Worm (Caenorhabditis elegans) whole organism, L2 larva: ENCODE measurements around the gene H10E21.5.

Experiments
- C34F6.9 ChIP-seq: fragments of 150-350 bp; optimal IDR thresholded peaks from 2 replicates; lab custom pipeline; 2014; ENCODE audit warnings: missing biosample characterization, missing genetic modification characterization
- F13H6.1 ChIP-seq: sonication (generic microtip); optimal IDR thresholded peaks from 2 replicates; lab custom pipeline; 2016; ENCODE audit warnings: missing genetic modification characterization, missing compliant biosample characterization
- R02D3.7 ChIP-seq: fragments of 150-350 bp; optimal IDR thresholded peaks from 2 replicates; lab custom pipeline; 2014; ENCODE audit warnings: missing biosample characterization, missing genetic modification characterization
- Y55F3AM.14 ChIP-seq: fragments of 200-800 bp; sonication (Bioruptor generic); optimal IDR thresholded peaks from 2 replicates; lab custom pipeline; 2018; ENCODE audit warnings: mild to moderate bottlenecking, missing genetic modification characterization, missing compliant biosample characterization
- alr-1 ChIP-seq: fragments of 150-350 bp; optimal IDR thresholded peaks from 2 replicates; lab custom pipeline; 2014; ENCODE audit warnings: missing biosample characterization, missing genetic modification characterization
- aly-2 ChIP-seq: fragments of 150-350 bp; optimal IDR thresholded peaks from 2 replicates; lab custom pipeline; 2014; ENCODE audit warnings: missing biosample characterization, missing genetic modification characterization
- ama-1 ChIP-seq: fragments of 150-350 bp; optimal IDR thresholded peaks from 2 replicates; lab custom pipeline; 2018; ENCODE audit warnings: inconsistent platforms
- blmp-1 ChIP-seq: sonication (generic microtip); optimal IDR thresholded peaks from 2 replicates; lab custom pipeline; 2017; ENCODE audit warnings: missing genetic modification characterization, mild to moderate bottlenecking, missing compliant biosample characterization, antibody characterized with exemption, moderate library complexity; ENCODE audit not compliant: insufficient read depth
- ceh-16 ChIP-seq: fragments of 150-350 bp; optimal IDR thresholded peaks from 2 replicates; lab custom pipeline; 2014; ENCODE audit warnings: missing biosample characterization, missing genetic modification characterization
- crh-2 ChIP-seq: sonication (generic microtip); optimal IDR thresholded peaks from 2 replicates; lab custom pipeline; 2017; ENCODE audit warnings: missing biosample characterization, missing genetic modification characterization
- dmd-4 ChIP-seq: sonication (generic microtip); optimal IDR thresholded peaks from 2 replicates; lab custom pipeline; 2017; ENCODE audit warnings: missing biosample characterization, missing genetic modification characterization
- egl-27 ChIP-seq: sonication (generic microtip); optimal IDR thresholded peaks from 3 replicates; lab custom pipeline; 2017; ENCODE audit warnings: missing biosample characterization, missing genetic modification reagents, missing genetic modification characterization
- elt-1 ChIP-seq: fragments of 150-350 bp; optimal IDR thresholded peaks from 2 replicates; lab custom pipeline; 2014; ENCODE audit warnings: missing biosample characterization, missing genetic modification characterization
- lin-11 ChIP-seq: fragments of 150-350 bp; sonication (generic microtip); optimal IDR thresholded peaks from 2 replicates; lab custom pipeline; 2014; ENCODE audit warnings: missing biosample characterization, missing genetic modification characterization, inconsistent platforms, mixed read lengths
- lin-13 ChIP-seq: fragments of 150-350 bp; optimal IDR thresholded peaks from 2 replicates; lab custom pipeline; 2014; ENCODE audit warnings: missing biosample characterization, missing genetic modification reagents, missing genetic modification characterization
- lin-39 ChIP-seq: fragments of 150-350 bp; optimal IDR thresholded peaks from 2 replicates; lab custom pipeline; 2014; ENCODE audit warnings: missing biosample characterization, missing genetic modification reagents, missing genetic modification characterization
- lsy-2 ChIP-seq, 2 experiments: fragments of 150-350 bp in 1 of 2; sonication (generic microtip) in 1 of 2; optimal IDR thresholded peaks; 2 replicates each; lab custom pipeline; 2014 to 2017; ENCODE audit warnings: missing biosample characterization in 2 of 2, missing genetic modification characterization in 2 of 2
- mbf-1 ChIP-seq: sonication (generic microtip); optimal IDR thresholded peaks from 2 replicates; lab custom pipeline; 2017; ENCODE audit warnings: missing biosample characterization, missing genetic modification characterization
- mdl-1 ChIP-seq, 2 experiments: fragments of 150-350 bp in 1 of 2; sonication (generic microtip) in 1 of 2; optimal IDR thresholded peaks; 2 replicates each; lab custom pipeline; 2017; ENCODE audit warnings: missing biosample characterization in 2 of 2, missing genetic modification characterization in 2 of 2
- nhr-10 ChIP-seq: sonication (generic microtip); optimal IDR thresholded peaks from 2 replicates; lab custom pipeline; 2017; ENCODE audit warnings: missing biosample characterization, missing genetic modification characterization
- nhr-11 ChIP-seq: fragments of 150-350 bp; optimal IDR thresholded peaks from 2 replicates; lab custom pipeline; 2014; ENCODE audit warnings: missing biosample characterization, missing genetic modification characterization
- nhr-129 ChIP-seq: fragments of 150-350 bp; optimal IDR thresholded peaks from 2 replicates; lab custom pipeline; 2014; ENCODE audit warnings: missing biosample characterization, missing genetic modification characterization
- nhr-23 ChIP-seq: fragments of 150-350 bp; optimal IDR thresholded peaks from 2 replicates; lab custom pipeline; 2014; ENCODE audit warnings: missing biosample characterization, missing genetic modification reagents, missing genetic modification characterization
- nhr-25 ChIP-seq: fragments of 150-350 bp; sonication (generic microtip); optimal IDR thresholded peaks from 3 replicates; lab custom pipeline; 2014; ENCODE audit warnings: missing biosample characterization, missing genetic modification characterization
- nhr-6 ChIP-seq: fragments of 150-350 bp; optimal IDR thresholded peaks from 2 replicates; lab custom pipeline; 2014; ENCODE audit warnings: missing biosample characterization, missing genetic modification characterization
- nhr-77 ChIP-seq: fragments of 150-350 bp; optimal IDR thresholded peaks from 2 replicates; lab custom pipeline; 2014; ENCODE audit warnings: missing biosample characterization, missing genetic modification characterization
- sem-4 ChIP-seq: fragments of 150-350 bp; optimal IDR thresholded peaks from 2 replicates; lab custom pipeline; 2014; ENCODE audit warnings: missing biosample characterization, missing genetic modification reagents, missing genetic modification characterization
- skn-1 ChIP-seq: sonication (generic microtip); optimal IDR thresholded peaks from 2 replicates; lab custom pipeline; 2017; ENCODE audit warnings: missing biosample characterization, missing genetic modification characterization
- sma-3 ChIP-seq: sonication (generic microtip); optimal IDR thresholded peaks from 2 replicates; lab custom pipeline; 2016; ENCODE audit warnings: missing genetic modification reagents, missing genetic modification characterization, missing compliant biosample characterization
- sma-9 ChIP-seq, 2 experiments: fragments of 150-350 bp in 1 of 2; sonication (generic microtip) in 1 of 2; optimal IDR thresholded peaks; 2 replicates each; lab custom pipeline; 2014 to 2016; ENCODE audit warnings: missing genetic modification characterization in 2 of 2, mild to moderate bottlenecking in 1 of 2, missing biosample characterization in 1 of 2, missing compliant biosample characterization in 1 of 2, missing genetic modification reagents in 1 of 2, moderate library complexity in 1 of 2
- snpc-4 ChIP-seq: fragments of 150-350 bp; optimal IDR thresholded peaks from 2 replicates; lab custom pipeline; 2014; ENCODE audit warnings: missing biosample characterization, missing genetic modification characterization
- unc-39 ChIP-seq: fragments of 150-350 bp; optimal IDR thresholded peaks from 2 replicates; lab custom pipeline; 2014; ENCODE audit warnings: missing biosample characterization, missing genetic modification characterization
- unc-55 ChIP-seq: fragments of 150-350 bp; sonication (generic microtip); optimal IDR thresholded peaks from 3 replicates; lab custom pipeline; 2014; ENCODE audit warnings: missing biosample characterization, missing genetic modification reagents, missing genetic modification characterization
- unc-62 ChIP-seq: fragments of 150-350 bp; optimal IDR thresholded peaks from 2 replicates; lab custom pipeline; 2014; ENCODE audit warnings: missing biosample characterization, missing genetic modification reagents, missing genetic modification characterization
- zag-1 ChIP-seq: fragments of 150-350 bp; optimal IDR thresholded peaks from 2 replicates; lab custom pipeline; 2014; ENCODE audit warnings: missing biosample characterization, missing genetic modification characterization
- ztf-1 ChIP-seq: fragments of 200-800 bp; sonication (Bioruptor generic); conservative IDR thresholded peaks from 2 replicates; pipeline ENCODE4 v1.3.6; 2022; ENCODE audit warnings: missing genetic modification characterization, missing compliant biosample characterization
- ztf-4 ChIP-seq: fragments of 150-350 bp; optimal IDR thresholded peaks from 2 replicates; lab custom pipeline; 2014; ENCODE audit warnings: missing biosample characterization, missing genetic modification characterization

Gene H10E21.5

DNA sequence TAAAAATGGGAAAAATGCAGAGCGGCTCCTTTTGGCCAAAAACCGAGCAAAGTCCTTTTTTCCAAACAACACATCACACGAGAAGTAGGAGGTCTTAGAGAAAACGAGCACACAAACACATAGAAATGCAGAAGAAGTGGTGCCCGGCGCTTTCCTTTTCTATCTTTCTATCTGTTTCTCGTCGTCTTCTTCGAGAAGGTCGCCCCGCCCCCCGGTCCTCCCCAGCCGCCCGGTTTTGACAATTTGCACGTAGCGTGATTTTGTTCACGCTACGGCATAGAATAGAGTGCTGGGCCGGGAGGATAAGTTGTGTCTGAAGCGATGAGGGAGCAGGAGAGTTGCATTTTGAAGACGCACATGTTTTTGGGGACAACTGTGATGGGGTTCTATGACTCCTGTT, 43.3 kb upstream of the H10E21.5 start (continued):
- no peak for TF ChIP-seq nhr-25 (tag; lab: Kevin White, UChicago)
- TF ChIP-seq skn-1 (tag; lab: Kevin White, UChicago) = no peak
- no peak for TF ChIP-seq nhr-77 (tag; lab: Kevin White, UChicago)
- no peak for TF ChIP-seq ztf-4 (tag; lab: Kevin White, UChicago)
- TF ChIP-seq Y55F3AM.14 (GFP tag; lab: Kevin White, UChicago) = peak; percentile 23

DNA sequence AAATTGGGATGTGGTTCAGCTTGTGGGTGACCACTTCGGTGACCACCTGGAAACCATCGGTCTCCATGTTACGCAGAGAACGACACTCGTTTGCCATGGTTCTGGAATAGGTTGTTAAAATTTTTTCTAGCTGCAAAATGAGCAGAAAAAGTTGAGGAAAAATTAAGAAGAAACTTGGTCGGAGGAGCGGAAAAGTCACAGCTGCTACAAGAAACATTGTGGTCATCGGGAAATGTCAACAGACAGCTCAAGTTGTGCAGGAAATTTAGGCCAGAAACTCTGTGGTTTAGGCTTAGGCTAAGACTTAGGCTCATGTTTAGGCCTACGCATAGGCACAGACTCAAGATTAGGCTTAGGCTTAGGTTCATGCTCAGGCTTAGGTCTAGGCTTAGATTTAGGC, 42.4 kb upstream of the H10E21.5 start, which contains the start of gene pck-1:
Gene pck-1 (minus strand): TSS at position 101 of the 400 bp plus-strand sequence.
- no peak for TF ChIP-seq lin-13 (GFP tag; lab: Kevin White, UChicago)
- peak; percentile 17 for TF ChIP-seq ama-1 (lab: Kevin White, UChicago)
- no peak for TF ChIP-seq nhr-25 (tag; lab: Kevin White, UChicago)
- TF ChIP-seq ztf-4 (tag; lab: Kevin White, UChicago) = no peak
- no peak for TF ChIP-seq sma-3
- TF ChIP-seq nhr-10 (tag; lab: Kevin White, UChicago) = no peak

DNA sequence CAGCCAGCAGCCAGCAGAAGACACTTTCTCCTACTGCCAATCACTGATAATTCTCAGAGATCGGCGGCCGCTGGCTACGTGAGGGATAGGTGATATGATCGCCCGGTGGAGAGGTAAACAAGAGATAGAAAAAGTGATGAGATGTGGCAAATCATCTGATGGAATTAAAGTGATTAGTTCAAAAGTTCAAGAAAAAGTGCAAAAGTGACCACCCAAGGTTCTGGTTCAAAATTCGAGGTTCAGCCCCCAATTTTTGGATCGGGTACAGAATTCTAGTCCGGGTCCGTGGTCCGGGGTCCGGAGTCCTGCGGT, 41.8 kb upstream of the H10E21.5 start:
- no peak for TF ChIP-seq dmd-4 (tag; lab: Kevin White, UChicago)
- TF ChIP-seq elt-1 (tag; lab: Kevin White, UChicago) = no peak
- TF ChIP-seq C34F6.9 = peak; percentile 15
- TF ChIP-seq alr-1 = no peak
- no peak for TF ChIP-seq R02D3.7 (tag; lab: Kevin White, UChicago)
- peak; percentile 44 for TF ChIP-seq sma-9 (GFP tag; optimal IDR thresholded peaks at IDR 0.05; lab: Kevin White, UChicago)
- no peak for TF ChIP-seq sma-9 (tag; optimal IDR thresholded peaks at IDR 0.05; lab: Kevin White, UChicago)
- TF ChIP-seq nhr-129 (tag; lab: Kevin White, UChicago) = peak; percentile 63
- TF ChIP-seq F13H6.1 (tag; lab: Kevin White, UChicago) = peak; percentile 54
- TF ChIP-seq lin-11 = peak; percentile 9

DNA sequence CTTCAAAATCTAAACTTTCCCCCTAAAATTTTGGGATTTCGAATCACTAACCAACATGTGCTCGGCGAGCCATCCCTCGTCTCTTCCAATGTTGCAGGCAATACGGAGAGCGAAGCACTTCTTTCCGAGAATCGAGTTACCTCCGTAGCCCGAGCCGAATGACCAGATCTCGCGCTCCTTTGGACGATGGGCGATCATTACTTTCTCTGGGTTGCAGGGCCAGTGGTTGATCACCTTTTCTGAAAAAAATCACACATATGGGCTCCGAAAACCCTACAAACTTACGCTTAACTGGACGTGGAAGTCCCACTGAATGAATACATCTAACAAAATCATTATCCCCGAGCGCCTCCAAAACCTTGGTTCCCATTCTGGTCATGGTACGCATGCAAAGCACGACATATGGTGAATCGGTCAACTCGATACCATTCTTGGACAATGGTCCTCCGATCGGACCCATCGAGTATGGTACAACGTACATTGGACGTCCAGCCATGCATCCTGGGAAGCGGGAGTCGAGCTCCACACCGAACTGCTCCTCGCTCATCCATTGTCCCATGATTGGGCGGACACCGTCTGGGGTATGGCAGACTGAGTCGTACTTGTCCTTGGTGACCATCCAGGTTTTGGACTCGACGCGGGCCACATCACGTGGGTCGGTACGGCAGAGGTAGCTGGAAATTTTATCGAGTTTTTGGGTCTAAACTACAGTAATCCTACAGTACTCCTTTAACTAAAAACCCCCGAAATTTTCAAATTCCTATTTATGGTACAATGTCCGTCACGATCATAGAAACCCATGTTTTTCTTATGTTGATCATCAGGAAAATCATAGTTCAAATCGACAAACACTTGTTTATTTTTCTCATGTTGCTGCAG, 41.2 kb upstream of the H10E21.5 start:
- no peak for TF ChIP-seq egl-27 (tag; lab: Kevin White, UChicago)
- no peak for TF ChIP-seq nhr-129 (tag; lab: Kevin White, UChicago)
- TF ChIP-seq lsy-2 (tag; optimal IDR thresholded peaks at IDR 0.05; lab: Kevin White, UChicago) = peak in 1 of 2 experiments; percentile 29
- TF ChIP-seq lin-11 = peak; percentile 9

DNA sequence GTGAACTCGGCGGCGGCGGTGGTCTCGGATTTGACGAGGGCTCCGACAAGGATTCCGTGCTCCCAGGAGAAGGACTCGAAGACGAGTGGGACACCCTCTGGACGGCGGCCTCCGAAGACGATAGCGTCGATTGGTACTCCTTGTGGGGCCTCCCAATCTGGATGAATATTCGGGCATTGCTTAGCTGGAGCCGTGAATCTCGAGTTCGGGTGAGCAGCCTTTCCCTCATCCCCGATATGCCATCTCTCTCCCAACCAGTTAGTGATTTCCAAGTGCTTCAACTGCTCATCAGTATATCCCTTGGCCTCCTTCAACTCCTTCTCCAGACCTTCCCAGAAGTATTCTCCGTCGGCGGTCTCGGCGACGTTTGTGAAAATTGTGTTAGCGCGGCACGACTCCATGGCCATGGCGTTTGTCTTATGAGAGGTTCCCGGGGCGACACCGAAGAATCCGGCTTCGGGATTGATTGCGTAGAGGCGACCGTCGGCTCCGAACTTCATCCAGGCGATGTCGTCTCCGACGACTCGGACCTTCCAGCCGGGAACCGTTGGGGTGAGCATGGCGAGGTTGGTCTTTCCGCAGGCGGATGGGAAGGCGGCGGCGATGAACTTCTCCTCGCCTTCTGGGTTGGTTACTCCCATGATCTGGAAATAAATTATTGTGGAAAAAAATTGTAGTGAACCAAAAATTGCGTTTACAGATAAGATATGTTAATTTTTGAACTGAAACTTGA, 40.0 kb upstream of the H10E21.5 start:
- TF ChIP-seq lin-39 (tag; lab: Kevin White, UChicago) = no peak
- TF ChIP-seq nhr-25 (tag; lab: Kevin White, UChicago) = no peak
- TF ChIP-seq zag-1 (tag; lab: Kevin White, UChicago) = no peak
- TF ChIP-seq ztf-1 (GFP tag; lab: Robert Waterston, UW) = 0 out of 2 replicates have a peak, but pooled peaks have one; percentile 33
- TF ChIP-seq nhr-129 (tag; lab: Kevin White, UChicago) = no peak

DNA sequence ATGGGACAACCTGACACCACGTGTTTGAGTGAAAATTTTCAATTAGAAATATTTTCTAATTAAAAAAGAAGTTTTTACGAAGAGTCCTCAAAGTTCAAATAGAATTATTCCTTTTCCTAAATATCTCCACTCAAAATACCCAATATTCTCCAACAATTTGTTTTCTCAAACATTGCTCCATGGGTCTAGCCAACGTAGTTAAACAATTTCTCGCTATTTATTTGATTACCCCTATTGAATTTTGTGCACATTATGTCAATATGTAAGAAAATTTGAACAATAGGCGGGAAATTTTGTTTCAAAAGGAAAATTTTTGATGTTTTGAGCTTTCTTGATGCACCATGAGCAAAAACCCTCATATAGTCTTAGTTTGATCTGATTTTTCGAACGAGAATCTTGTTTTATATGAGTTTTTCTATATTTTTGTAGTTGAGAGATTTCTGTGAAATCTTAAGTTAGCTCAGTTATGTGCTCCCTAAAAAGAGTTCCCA, 38.7 kb upstream of the H10E21.5 start:
- TF ChIP-seq nhr-23 (no peak), blmp-1 (no peak), aly-2 (tag; lab: Kevin White, UChicago) (no peak), unc-62 (GFP tag; lab: Kevin White, UChicago) (no peak), mdl-1 (tag; optimal IDR thresholded peaks at IDR 0.05; lab: Kevin White, UChicago) (no peak), nhr-11 (tag; lab: Kevin White, UChicago) (no peak), alr-1 (no peak), zag-1 (tag; lab: Kevin White, UChicago) (peak; percentile 72), C34F6.9 (peak; percentile 57), unc-55 (GFP tag; lab: Kevin White, UChicago) (peak; percentile 37), crh-2 (peak; percentile 47), sma-3 (peak; percentile 6), sem-4 (tag; lab: Kevin White, UChicago) (peak; percentile 65), nhr-10 (tag; lab: Kevin White, UChicago) (no peak), ztf-1 (GFP tag; lab: Robert Waterston, UW) (0 out of 2 replicates have a peak, but pooled peaks have one; percentile 69), ceh-16 (tag; lab: Kevin White, UChicago) (no peak), ztf-4 (tag; lab: Kevin White, UChicago) (peak; percentile 85), nhr-6 (tag; lab: Kevin White, UChicago) (peak; percentile 58), Y55F3AM.14 (GFP tag; lab: Kevin White, UChicago) (no peak), snpc-4 (tag; lab: Kevin White, UChicago) (no peak), mbf-1 (tag; lab: Kevin White, UChicago) (no peak), ama-1 (lab: Kevin White, UChicago) (peak; percentile 14), lsy-2 (tag; optimal IDR thresholded peaks at IDR 0.05; lab: Kevin White, UChicago) (peak in 1 of 2 experiments; percentile 84), unc-39 (tag; lab: Kevin White, UChicago) (no peak), lin-11 (no peak), nhr-25 (tag; lab: Kevin White, UChicago) (peak; percentile 48)
